Worm (Caenorhabditis elegans): ENCODE results near the gene C45H4.13.

The C45H4.13 gene

ce11 chrV:2191122-2191521 is 40.3 kb upstream of the C45H4.13 start, which contains the start of gene srbc-42:
Gene srbc-42, minus strand, starts transcription at chrV:2191222.
- TF ChIP-seq lin-35 (GFP tag; optimal IDR thresholded peaks at IDR 0.05) (no peak), lsy-2 (tag; optimal IDR thresholded peaks at IDR 0.05) (no peak), nhr-47 (tag; optimal IDR thresholded peaks at IDR 0.05) (no peak), ets-5 (GFP tag; IDR thresholded peaks at IDR 0.05) (no peak), pag-3 (tag; optimal IDR thresholded peaks at IDR 0.05; ENCODE audit: borderline replicate concordance, insufficient read depth) (no peak), nhr-28 (tag; optimal IDR thresholded peaks at IDR 0.05) (no peak), mab-9 (GFP tag; IDR thresholded peaks at IDR 0.05) (no peak), jun-1 (tag; optimal IDR thresholded peaks at IDR 0.05) (no peak), lin-39 (tag; optimal IDR thresholded peaks at IDR 0.05) (no peak), egl-13 (tag; optimal IDR thresholded peaks at IDR 0.05) (no peak), pax-3 (tag; optimal IDR thresholded peaks at IDR 0.05) (no peak), unc-130 (tag; optimal IDR thresholded peaks at IDR 0.05) (no peak), elt-2 (tag; optimal IDR thresholded peaks at IDR 0.05) (no peak), sox-4 (tag; optimal IDR thresholded peaks at IDR 0.05) (no peak), snpc-4 (tag; optimal IDR thresholded peaks at IDR 0.05) (no peak), sptf-1 (tag; optimal IDR thresholded peaks at IDR 0.05) (no peak), nhr-11 (tag; optimal IDR thresholded peaks at IDR 0.05) (no peak), unc-86 (tag; optimal IDR thresholded peaks at IDR 0.05) (no peak)

- TF ChIP-seq alr-1 (tag; optimal IDR thresholded peaks at IDR 0.05; ENCODE audit: borderline replicate concordance) (no peak), nhr-11 (tag; optimal IDR thresholded peaks at IDR 0.05) (no peak), tlp-1 (tag; optimal IDR thresholded peaks at IDR 0.05) (no peak), efl-1 (optimal IDR thresholded peaks at IDR 0.05) (no peak), efl-1 (GFP tag; optimal IDR thresholded peaks at IDR 0.05 in 1 of 2) (no peak), ztf-11 (tag; optimal IDR thresholded peaks at IDR 0.05) (no peak), rnt-1 (tag; optimal IDR thresholded peaks at IDR 0.05) (no peak), pqm-1 (tag; optimal IDR thresholded peaks at IDR 0.05) (no peak), pag-3 (tag; optimal IDR thresholded peaks at IDR 0.05; ENCODE audit: borderline replicate concordance, insufficient read depth) (no peak), lsy-2 (tag; optimal IDR thresholded peaks at IDR 0.05) (no peak)
These were observed 39.6 kb upstream of the C45H4.13 start for ce11 chrV:2190383-2190782.

DNA sequence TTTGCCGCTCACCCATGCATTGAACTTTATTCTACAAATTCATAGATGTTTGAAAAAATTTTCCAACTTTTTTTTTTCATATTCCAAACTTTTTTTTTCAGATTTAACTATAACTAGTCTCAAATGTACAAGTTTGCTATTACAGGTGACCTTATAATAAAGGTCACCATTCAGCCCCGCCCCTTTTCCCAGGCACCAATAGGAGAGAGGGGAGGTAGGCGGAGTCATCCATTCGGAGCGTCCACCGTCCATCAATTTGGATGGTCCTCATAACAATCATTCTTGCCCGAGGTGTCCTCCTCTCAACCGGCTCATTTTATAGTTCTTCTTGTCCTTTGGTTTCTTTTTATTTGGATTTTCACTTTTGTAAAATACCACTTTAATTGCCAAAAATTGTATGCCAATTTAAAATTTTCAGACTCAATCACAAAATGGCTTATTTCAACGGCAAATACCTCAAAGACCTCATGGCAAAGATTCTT is 37.1 kb upstream of the C45H4.13 start, which contains the start of gene Y5H2B.3:
Y5H2B.3 (plus strand) TSS at position 432 of the 482 bp plus-strand sequence.
- TF ChIP-seq fkh-4 (tag; optimal IDR thresholded peaks at IDR 0.05; ENCODE audit: borderline replicate concordance), result no peak

- no peak for TF ChIP-seq vab-15 (tag; optimal IDR thresholded peaks at IDR 0.05)
- no peak for TF ChIP-seq isw-1 (GFP tag; IDR thresholded peaks at IDR 0.05)
- no peak for TF ChIP-seq efl-1 (optimal IDR thresholded peaks at IDR 0.05)
- TF ChIP-seq efl-1 (GFP tag; optimal IDR thresholded peaks at IDR 0.05 in 1 of 2), result peak in 1 of 2 experiments; percentile 10
- peak in 1 of 3 experiments; percentile 1 for TF ChIP-seq dpl-1 (GFP tag; optimal IDR thresholded peaks at IDR 0.05)
These were observed 34.7 kb upstream of the C45H4.13 start for ce11 chrV:2185486-2185885.

ce11 chrV:2183162-2183561 is 32.4 kb upstream of the C45H4.13 start, which contains the start of gene cyp-33C2:
Gene cyp-33C2, plus strand, starts transcription at chrV:2183488.
- TF ChIP-seq efl-1 (optimal IDR thresholded peaks at IDR 0.05) (peak in 1 of 2 experiments; percentile 2), efl-1 (GFP tag; optimal IDR thresholded peaks at IDR 0.05 in 1 of 2) (peak in 1 of 2 experiments; percentile 84), unc-86 (tag; optimal IDR thresholded peaks at IDR 0.05) (no peak)

ce11 chrV:2181738-2182137 is 31.0 kb upstream of the C45H4.13 start, which contains the start of gene srbc-16:
Gene srbc-16, plus strand, starts transcription at chrV:2182038.
- no peak for TF ChIP-seq ztf-4 (tag; optimal IDR thresholded peaks at IDR 0.05)
- no peak for TF ChIP-seq F16B12.6 (tag; optimal IDR thresholded peaks at IDR 0.05)
- TF ChIP-seq ceh-90 (tag; optimal IDR thresholded peaks at IDR 0.05), result no peak
- TF ChIP-seq lin-14 (GFP tag; optimal IDR thresholded peaks at IDR 0.05), result no peak
- TF ChIP-seq lsy-2 (tag; optimal IDR thresholded peaks at IDR 0.05), result no peak
- no peak for TF ChIP-seq C34B4.2 (tag; optimal IDR thresholded peaks at IDR 0.05)
- no peak for TF ChIP-seq hpl-2 (GFP tag; optimal IDR thresholded peaks at IDR 0.05)
- no peak for TF ChIP-seq ceh-82 (tag; optimal IDR thresholded peaks at IDR 0.05)
- TF ChIP-seq snu-23 (GFP tag; optimal IDR thresholded peaks at IDR 0.05), result no peak
- TF ChIP-seq snpc-4 (tag; optimal IDR thresholded peaks at IDR 0.05), result no peak
- no peak for TF ChIP-seq nhr-77 (tag; optimal IDR thresholded peaks at IDR 0.05)
- TF ChIP-seq lin-15B (tag; optimal IDR thresholded peaks at IDR 0.05), result no peak
